Fruit fly (Drosophila melanogaster): Measurements from ENCODE around the gene Hsc70-3.
A peak's percentile ranks its signal among the peaks of the same experiment; 100 is the strongest.

Gene Hsc70-3

dm6 chrX:11788187-11788870 lies 18.6 kb downstream of the Hsc70-3 start (continued):
- TF ChIP-seq CG11456 (GFP tag; IDR thresholded peaks at IDR 0.05) (peak; percentile 73; the same call in 2 of the 3 replicates), Ets65A (GFP tag) (peak; percentile 94), gsb (GFP tag; IDR thresholded peaks at IDR 0.05) (peak; percentile 65), chinmo (GFP tag; IDR thresholded peaks at IDR 0.05; ENCODE audit: partially characterized antibody) (no peak), mld (GFP tag; IDR thresholded peaks at IDR 0.05; ENCODE audit: partially characterized antibody) (no peak), H2.0 (GFP tag; IDR thresholded peaks at IDR 0.05) (peak; percentile 77), CG1832 (GFP tag; optimal IDR thresholded peaks at IDR 0.05) (no peak), Hmr (GFP tag; optimal IDR thresholded peaks at IDR 0.05) (peak; percentile 78), Sry-β (GFP tag; optimal IDR thresholded peaks at IDR 0.05) (peak; percentile 84), cg (GFP tag; optimal IDR thresholded peaks at IDR 0.05) (no peak), CG8765 (GFP tag; IDR thresholded peaks at IDR 0.05) (0 out of 2 replicates have a peak, but pooled peaks have one; percentile 23), ci (GFP tag; IDR thresholded peaks at IDR 0.05) (peak; percentile 92), HmgZ (tag; optimal IDR thresholded peaks at IDR 0.05) (peak; percentile 51), ham (GFP tag; IDR thresholded peaks at IDR 0.05) (no peak), pita (GFP tag; optimal IDR thresholded peaks at IDR 0.05) (no peak), CG10366 (GFP tag; IDR thresholded peaks at IDR 0.05) (peak; percentile 75), sug (tag; optimal IDR thresholded peaks at IDR 0.05) (no peak), Hand (GFP tag; optimal IDR thresholded peaks at IDR 0.05) (peak; percentile 53), CG5953 (GFP tag; IDR thresholded peaks at IDR 0.05) (peak; percentile 65), CG14441 (GFP tag; IDR thresholded peaks at IDR 0.05) (peak; percentile 73), CG33557 (GFP tag; optimal IDR thresholded peaks at IDR 0.05) (no peak), grau (tag; optimal IDR thresholded peaks at IDR 0.05) (peak; percentile 78), CG17361 (GFP tag; IDR thresholded peaks at IDR 0.05) (peak; percentile 70), twi (tag; optimal IDR thresholded peaks at IDR 0.05) (peak; percentile 22), CG7357 (GFP tag; IDR thresholded peaks at IDR 0.05) (no peak), Dll (GFP tag; IDR thresholded peaks at IDR 0.05; ENCODE audit: partially characterized antibody) (no peak), otp (GFP tag; IDR thresholded peaks at IDR 0.05) (peak; percentile 79), CG4424 (GFP tag; optimal IDR thresholded peaks at IDR 0.05) (peak; percentile 57), toy (GFP tag; IDR thresholded peaks at IDR 0.05) (no peak), Scr (GFP tag; IDR thresholded peaks at IDR 0.05; ENCODE audit: partially characterized antibody) (no peak), CG18599 (GFP tag; optimal IDR thresholded peaks at IDR 0.05) (peak; percentile 79), Ravus (GFP tag; IDR thresholded peaks at IDR 0.05) (no peak), lbe (GFP tag; optimal IDR thresholded peaks at IDR 0.05) (peak; percentile 64), E2f1 (GFP tag; IDR thresholded peaks at IDR 0.05) (peak; percentile 79), esg (GFP tag; conservative IDR thresholded peaks at IDR 0.05) (peak; percentile 68), trh (GFP tag; optimal IDR thresholded peaks at IDR 0.05) (peak; percentile 36), CG11560 (tag; IDR thresholded peaks at IDR 0.05) (peak; percentile 22; the same call in 1 of the 3 replicates), CG12236 (GFP tag; optimal IDR thresholded peaks at IDR 0.05) (no peak), D19A (tag; optimal IDR thresholded peaks at IDR 0.05) (peak; percentile 58), YL-1 (GFP tag; optimal IDR thresholded peaks at IDR 0.05) (no peak), crc (GFP tag; optimal IDR thresholded peaks at IDR 0.05) (no peak), CrebB (tag; optimal IDR thresholded peaks at IDR 0.05) (peak; percentile 38), sna (GFP tag; IDR thresholded peaks at IDR 0.05; ENCODE audit: partially characterized antibody) (no peak), slou (GFP tag; optimal IDR thresholded peaks at IDR 0.05) (no peak), CG11696 (GFP tag; IDR thresholded peaks at IDR 0.05) (0 out of 2 replicates have a peak, but pooled peaks have one; percentile 26), CG9797 (GFP tag; optimal IDR thresholded peaks at IDR 0.05) (no peak), odd (GFP tag; optimal IDR thresholded peaks at IDR 0.05) (peak; percentile 54), CG4328 (GFP tag; optimal IDR thresholded peaks at IDR 0.05) (no peak), gsb-n (tag; optimal IDR thresholded peaks at IDR 0.05) (peak; percentile 49), hth (optimal IDR thresholded peaks at IDR 0.05) (no peak)
